Fruit fly (Drosophila melanogaster) whole organism, embryonic: ENCODE results near the gene CG11672.

Experiments
- Antp ChIP-seq: fragments of 200-800 bp; sonication (Bioruptor generic); optimal IDR thresholded peaks from 3 replicates; lab custom pipeline; 2016; ENCODE audit warnings: missing biosample characterization, missing genetic modification characterization
- CG10267 ChIP-seq: fragments of 200-800 bp; sonication (Bioruptor generic); optimal IDR thresholded peaks from 2 replicates; lab custom pipeline; 2018; ENCODE audit warnings: missing biosample characterization, mild to moderate bottlenecking, missing genetic modification characterization, moderate library complexity
- CG10431 ChIP-seq: fragments of 200-800 bp; sonication (Bioruptor generic); optimal IDR thresholded peaks from 3 replicates; lab custom pipeline; 2018; ENCODE audit warnings: missing biosample characterization, mild to moderate bottlenecking, missing genetic modification characterization
- CG10959 ChIP-seq: fragments of 200-800 bp; sonication (Bioruptor generic); IDR thresholded peaks from 2 replicates; pipeline ENCODE4 v1.3.6; 2022; ENCODE audit warnings: missing biosample characterization, missing genetic modification characterization
- CG11247 ChIP-seq: fragments of 200-800 bp; sonication (Bioruptor generic); IDR thresholded peaks from 2 replicates; pipeline ENCODE4 v1.3.6; 2022; ENCODE audit warnings: missing biosample characterization, missing genetic modification characterization
- CG12155 ChIP-seq: fragments of 200-800 bp; sonication (Bioruptor generic); optimal IDR thresholded peaks from 3 replicates; lab custom pipeline; 2016; ENCODE audit warnings: missing biosample characterization, missing genetic modification characterization
- CG12391 ChIP-seq: fragments of 200-800 bp; sonication (Bioruptor generic); optimal IDR thresholded peaks from 3 replicates; lab custom pipeline; 2018; ENCODE audit warnings: missing biosample characterization, mild to moderate bottlenecking, missing genetic modification characterization, moderate library complexity
- CG15073 ChIP-seq: fragments of 200-800 bp; sonication (Bioruptor generic); optimal IDR thresholded peaks from 2 replicates; lab custom pipeline; 2016; ENCODE audit warnings: missing biosample characterization, missing genetic modification characterization
- CG17359 ChIP-seq: fragments of 200-800 bp; sonication (Bioruptor generic); optimal IDR thresholded peaks from 3 replicates; lab custom pipeline; 2018; ENCODE audit warnings: missing biosample characterization, mild to moderate bottlenecking, missing genetic modification characterization, moderate library complexity
- CG18262 ChIP-seq: fragments of 200-800 bp; optimal IDR thresholded peaks from 3 replicates; lab custom pipeline; 2019; ENCODE audit warnings: missing biosample characterization, mild to moderate bottlenecking, missing genetic modification characterization, moderate library complexity
- CG2202 ChIP-seq: fragments of 200-800 bp; sonication (Bioruptor generic); optimal IDR thresholded peaks from 2 replicates; lab custom pipeline; 2018; ENCODE audit warnings: missing biosample characterization, mild to moderate bottlenecking, missing genetic modification characterization
- CG3065 ChIP-seq: fragments of 200-800 bp; sonication (Bioruptor generic); optimal IDR thresholded peaks from 2 replicates; lab custom pipeline; 2016; ENCODE audit warnings: missing biosample characterization, missing genetic modification characterization
- CG3163 ChIP-seq: fragments of 200-800 bp; sonication (Bioruptor generic); optimal IDR thresholded peaks from 3 replicates; lab custom pipeline; 2016; ENCODE audit warnings: missing biosample characterization, missing genetic modification characterization
- CG5245 ChIP-seq: fragments of 200-800 bp; sonication (Bioruptor generic); optimal IDR thresholded peaks from 3 replicates; lab custom pipeline; 2016; ENCODE audit warnings: missing biosample characterization, missing genetic modification characterization
- CG6272 ChIP-seq: fragments of 200-800 bp; sonication (Bioruptor generic); IDR thresholded peaks from 2 replicates; pipeline ENCODE4 v1.3.6; 2022; ENCODE audit warnings: missing biosample characterization, missing genetic modification characterization
- CG7372 ChIP-seq: fragments of 200-800 bp; sonication (Bioruptor generic); IDR thresholded peaks from 2 replicates; pipeline ENCODE4 v1.3.6; 2022; ENCODE audit warnings: missing biosample characterization, missing genetic modification characterization
- CG7786 ChIP-seq: fragments of 200-800 bp; sonication (Bioruptor generic); optimal IDR thresholded peaks from 2 replicates; lab custom pipeline; 2016; ENCODE audit warnings: missing biosample characterization, missing genetic modification characterization
- CG7839 ChIP-seq: fragments of 200-800 bp; sonication (Bioruptor generic); optimal IDR thresholded peaks from 3 replicates; lab custom pipeline; 2018; ENCODE audit warnings: missing biosample characterization, mild to moderate bottlenecking, missing genetic modification characterization, moderate library complexity
- CG9437 ChIP-seq: fragments of 200-800 bp; sonication (Bioruptor generic); optimal IDR thresholded peaks from 2 replicates; lab custom pipeline; 2018; ENCODE audit warnings: missing biosample characterization, mild to moderate bottlenecking, missing genetic modification characterization
- CG9727 ChIP-seq: fragments of 200-800 bp; sonication (Bioruptor generic); optimal IDR thresholded peaks from 3 replicates; lab custom pipeline; 2017; ENCODE audit warnings: missing biosample characterization, mild to moderate bottlenecking, missing genetic modification characterization
- CG9932 ChIP-seq: fragments of 200-800 bp; sonication (Bioruptor generic); IDR thresholded peaks from 2 replicates; pipeline ENCODE4 v1.3.6; 2022; ENCODE audit warnings: missing biosample characterization, missing genetic modification characterization
- CTCF ChIP-seq: fragments of 200-800 bp; sonication (Bioruptor generic); optimal IDR thresholded peaks from 2 replicates; lab custom pipeline; 2017; ENCODE audit warnings: missing biosample characterization, mild to moderate bottlenecking, missing genetic modification characterization, moderate library complexity
- D ChIP-seq, 2 experiments: fragments of 200-800 bp in 1 of 2; fragments of >200 bp in 1 of 2; sonication (Bioruptor generic) in 1 of 2; optimal IDR thresholded peaks; 2 replicates in 1 of 2; 3 replicates in 1 of 2; lab custom pipeline; 2017; ENCODE audit warnings: mild to moderate bottlenecking in 1 of 2, missing biosample characterization in 1 of 2, missing genetic modification characterization in 1 of 2, missing genetic modification reagents in 1 of 2
- D19A ChIP-seq: fragments of 200-800 bp; optimal IDR thresholded peaks from 3 replicates; lab custom pipeline; 2019; ENCODE audit warnings: missing biosample characterization, mild to moderate bottlenecking, missing genetic modification characterization, moderate library complexity
- Dip2 ChIP-seq: fragments of 200-800 bp; sonication (Bioruptor generic); IDR thresholded peaks from 2 replicates; pipeline ENCODE4 v1.3.6; 2022; ENCODE audit warnings: missing biosample characterization, missing genetic modification characterization
- Drgx ChIP-seq: fragments of 200-800 bp; sonication (Bioruptor generic); IDR thresholded peaks from 2 replicates; pipeline ENCODE4 v1.3.6; 2022; ENCODE audit warnings: missing biosample characterization, missing genetic modification characterization
- Gug ChIP-seq: fragments of 200-800 bp; sonication (Bioruptor generic); IDR thresholded peaks from 4 replicates; pipeline ENCODE4 v1.3.6; 2022; ENCODE audit warnings: missing biosample characterization, missing genetic modification characterization
- HmgZ ChIP-seq: fragments of 200-800 bp; sonication (Bioruptor generic); optimal IDR thresholded peaks from 2 replicates; lab custom pipeline; 2018; ENCODE audit warnings: missing biosample characterization, mild to moderate bottlenecking, missing genetic modification characterization
- Hmr ChIP-seq: fragments of 200-800 bp; sonication (Bioruptor generic); optimal IDR thresholded peaks from 3 replicates; lab custom pipeline; 2017; ENCODE audit warnings: mild to moderate bottlenecking, missing biosample characterization, missing genetic modification reagents, missing genetic modification characterization
- Kr ChIP-seq: fragments of 200-800 bp; sonication (Bioruptor generic); optimal IDR thresholded peaks from 2 replicates; lab custom pipeline; 2017; ENCODE audit warnings: missing biosample characterization, mild to moderate bottlenecking, missing genetic modification characterization
- Mad ChIP-seq: fragments of 200-800 bp; sonication (Bioruptor generic); optimal IDR thresholded peaks from 2 replicates; lab custom pipeline; 2016; ENCODE audit warnings: missing biosample characterization, missing genetic modification characterization
- Med ChIP-seq: fragments of 200-800 bp; sonication (Bioruptor generic); peaks from one replicate; lab custom pipeline; 2016; ENCODE audit warnings: missing biosample characterization, missing genetic modification characterization, mild to moderate bottlenecking, inconsistent platforms, moderate library complexity
- Nf-YA ChIP-seq: fragments of 200-800 bp; sonication (Bioruptor generic); IDR thresholded peaks from 2 replicates; pipeline ENCODE4 v1.3.6; 2022; ENCODE audit warnings: missing biosample characterization, missing genetic modification characterization
- Pdp1 ChIP-seq, 2 experiments: fragments of 200-800 bp; sonication (Bioruptor generic); optimal IDR thresholded peaks; 3 replicates each; lab custom pipeline; 2016; ENCODE audit warnings: missing biosample characterization in 2 of 2, missing genetic modification characterization in 2 of 2, mild to moderate bottlenecking in 1 of 2, moderate library complexity in 1 of 2
- Trl ChIP-seq, 3 experiments: fragments of >200 bp in 2 of 3; fragments of 200-800 bp in 1 of 3; sonication (Bioruptor generic) in 1 of 3; optimal IDR thresholded peaks; 2 replicates in 1 of 3; 3 replicates in 2 of 3; lab custom pipeline; 2016 to 2017; ENCODE audit warnings: missing biosample characterization in 1 of 3, missing genetic modification characterization in 1 of 3
- abd-A ChIP-seq: fragments of 200-800 bp; sonication (Bioruptor generic); optimal IDR thresholded peaks from 3 replicates; lab custom pipeline; 2019; ENCODE audit warnings: missing biosample characterization, mild to moderate bottlenecking, missing genetic modification characterization, moderate library complexity
- aop ChIP-seq: fragments of 200-800 bp; sonication (Bioruptor generic); IDR thresholded peaks from 2 replicates; pipeline ENCODE4 v1.3.6; 2022; ENCODE audit warnings: missing biosample characterization, missing genetic modification characterization
- ash1 ChIP-seq: fragments of 200-800 bp; sonication (Bioruptor generic); optimal IDR thresholded peaks from 2 replicates; lab custom pipeline; 2018; ENCODE audit warnings: missing biosample characterization, mild to moderate bottlenecking, missing genetic modification characterization
- bowl ChIP-seq: fragments of 200-800 bp; sonication (Bioruptor generic); IDR thresholded peaks from 2 replicates; pipeline ENCODE4 v1.3.6; 2022; ENCODE audit warnings: missing biosample characterization, missing genetic modification characterization
- cad ChIP-seq: fragments of >200 bp; optimal IDR thresholded peaks from 2 replicates; lab custom pipeline; 2017; ENCODE audit warnings: missing biosample characterization, missing genetic modification characterization
- cg ChIP-seq: fragments of 200-800 bp; sonication (Bioruptor generic); optimal IDR thresholded peaks from 3 replicates; lab custom pipeline; 2019; ENCODE audit warnings: missing biosample characterization, mild to moderate bottlenecking, missing genetic modification characterization, moderate library complexity
- crp ChIP-seq, 2 experiments: fragments of 200-800 bp; sonication (Bioruptor generic); optimal IDR thresholded peaks; 2 replicates in 1 of 2; 3 replicates in 1 of 2; lab custom pipeline; 2017; ENCODE audit warnings: missing biosample characterization in 2 of 2, missing genetic modification characterization in 2 of 2, mild to moderate bottlenecking in 1 of 2, moderate library complexity in 1 of 2
- da ChIP-seq: fragments of 200-800 bp; sonication (Bioruptor generic); optimal IDR thresholded peaks from 2 replicates; lab custom pipeline; 2016; ENCODE audit warnings: missing biosample characterization, missing genetic modification characterization
- esg ChIP-seq: fragments of 200-800 bp; sonication (Bioruptor generic); conservative IDR thresholded peaks from 2 replicates; pipeline ENCODE4 v1.3.6; 2022; ENCODE audit warnings: missing biosample characterization, missing genetic modification characterization
- ken ChIP-seq: fragments of 200-800 bp; sonication (Bioruptor generic); IDR thresholded peaks from 3 replicates; pipeline ENCODE4 v1.3.6; 2022; ENCODE audit warnings: missing biosample characterization, missing genetic modification characterization
- nom ChIP-seq: fragments of 200-800 bp; sonication (Bioruptor generic); optimal IDR thresholded peaks from 2 replicates; lab custom pipeline; 2017; ENCODE audit warnings: missing biosample characterization, missing genetic modification characterization, mild to moderate bottlenecking, moderate library complexity, missing genetic modification reagents
- org-1 ChIP-seq: fragments of 200-800 bp; sonication (Bioruptor generic); optimal IDR thresholded peaks from 2 replicates; lab custom pipeline; 2017; ENCODE audit warnings: missing biosample characterization, missing genetic modification characterization
- pho ChIP-seq: fragments of 200-800 bp; sonication (Bioruptor generic); optimal IDR thresholded peaks from 2 replicates; lab custom pipeline; 2016; ENCODE audit warnings: missing biosample characterization, missing genetic modification characterization
- ranshi ChIP-seq: fragments of 200-800 bp; sonication (Bioruptor generic); IDR thresholded peaks from 2 replicates; pipeline ENCODE4 v1.3.6; 2022; ENCODE audit warnings: missing biosample characterization, missing genetic modification characterization
- run ChIP-seq: fragments of 200-800 bp; sonication (Bioruptor generic); optimal IDR thresholded peaks from 3 replicates; lab custom pipeline; 2018; ENCODE audit warnings: missing biosample characterization, mild to moderate bottlenecking, missing genetic modification characterization
- schlank ChIP-seq: fragments of 200-800 bp; sonication (Bioruptor generic); optimal IDR thresholded peaks from 2 replicates; lab custom pipeline; 2018; ENCODE audit warnings: missing biosample characterization, mild to moderate bottlenecking, missing genetic modification characterization
- zf30C ChIP-seq: fragments of 200-800 bp; sonication (Bioruptor generic); optimal IDR thresholded peaks from 3 replicates; lab custom pipeline; 2018; ENCODE audit warnings: missing biosample characterization, mild to moderate bottlenecking, missing genetic modification characterization

The CG11672 gene

DNA sequence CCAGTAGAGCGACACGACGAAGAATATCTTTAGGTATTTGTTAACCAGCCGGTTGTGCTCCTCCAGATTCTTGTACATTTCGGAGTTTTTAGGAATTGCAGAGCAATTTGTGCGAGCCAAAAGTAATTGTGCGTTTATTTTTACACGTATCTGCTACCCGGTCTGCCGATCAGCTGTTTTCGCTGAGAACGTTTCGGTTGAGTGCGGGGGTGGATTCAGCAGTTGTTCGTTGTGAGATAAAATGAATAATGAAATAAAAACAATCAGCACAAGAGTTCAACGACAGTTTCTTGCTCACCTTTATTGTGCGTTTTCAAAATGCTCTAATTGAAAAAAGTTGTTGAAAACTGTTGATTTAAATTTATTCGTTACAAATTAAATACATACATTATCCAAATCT lies 13.5 kb upstream of the CG11672 start, which contains the start of gene nac (continued):
- no peak for TF ChIP-seq zf30C
- peak; percentile 38; the same call in 1 of the 2 replicates for TF ChIP-seq CG11247 (GFP tag; lab: Robert Waterston, UW)
- TF ChIP-seq CG17359 = no peak
- peak; percentile 79 for TF ChIP-seq Med (GFP tag; lab: Kevin White, UChicago)
- no peak for TF ChIP-seq CG15073 (GFP tag; lab: Kevin White, UChicago)
- no peak for TF ChIP-seq CG3163 (GFP tag; lab: Kevin White, UChicago)
- peak in 1 of 2 experiments; percentile 21 for TF ChIP-seq Pdp1 (GFP tag; optimal IDR thresholded peaks at IDR 0.05; lab: Kevin White, UChicago)
- TF ChIP-seq esg (GFP tag; lab: Robert Waterston, UW) = no peak
- no peak for TF ChIP-seq CG6272 (GFP tag; lab: Robert Waterston, UW)
- TF ChIP-seq CG7839 (tag; lab: Kevin White, UChicago) = peak; percentile 5
- no peak for TF ChIP-seq Trl (optimal IDR thresholded peaks at IDR 0.05; lab: Kevin White, UChicago)
- no peak for TF ChIP-seq Trl (GFP tag; optimal IDR thresholded peaks at IDR 0.05; lab: Kevin White, UChicago)
- TF ChIP-seq aop (GFP tag; lab: Robert Waterston, UW) = no peak
- no peak for TF ChIP-seq CG9727 (GFP tag; lab: Kevin White, UChicago)
- TF ChIP-seq cg (GFP tag; lab: Kevin White, UChicago) = no peak
- no peak for TF ChIP-seq Antp
- TF ChIP-seq cad (GFP tag; lab: Kevin White, UChicago) = no peak
- TF ChIP-seq CG7786 (GFP tag; lab: Kevin White, UChicago) = no peak
- no peak for TF ChIP-seq schlank (tag; lab: Kevin White, UChicago)
- TF ChIP-seq ken (GFP tag; lab: Robert Waterston, UW) = no peak
- TF ChIP-seq Hmr (GFP tag; lab: Kevin White, UChicago) = no peak
- peak; percentile 49 for TF ChIP-seq CG9932
- TF ChIP-seq nom (GFP tag; lab: Kevin White, UChicago) = peak; percentile 6
- TF ChIP-seq CG9437 = no peak
- no peak for TF ChIP-seq run (tag; lab: Kevin White, UChicago)
- TF ChIP-seq Mad (GFP tag; lab: Kevin White, UChicago) = no peak
- no peak for TF ChIP-seq D (optimal IDR thresholded peaks at IDR 0.05; lab: Kevin White, UChicago)
- no peak for TF ChIP-seq D (GFP tag; optimal IDR thresholded peaks at IDR 0.05; lab: Kevin White, UChicago)
- no peak for TF ChIP-seq da
- peak; percentile 3 for TF ChIP-seq D19A (tag; lab: Kevin White, UChicago)
- TF ChIP-seq Dip2 = no peak
- no peak for TF ChIP-seq Kr (GFP tag; lab: Kevin White, UChicago)
- no peak for TF ChIP-seq Nf-YA
- no peak for TF ChIP-seq ash1 (GFP tag; lab: Kevin White, UChicago)
- no peak for TF ChIP-seq Gug
- TF ChIP-seq HmgZ (tag; lab: Kevin White, UChicago) = peak; percentile 41
- TF ChIP-seq Drgx (GFP tag; lab: Robert Waterston, UW) = no peak
- no peak for TF ChIP-seq ranshi (GFP tag; lab: Robert Waterston, UW)
- no peak for TF ChIP-seq org-1 (GFP tag; lab: Kevin White, UChicago)
- TF ChIP-seq CG10431 (GFP tag; lab: Kevin White, UChicago) = no peak
- no peak for TF ChIP-seq CG12155 (GFP tag; lab: Kevin White, UChicago)
- TF ChIP-seq CG10959 (GFP tag; lab: Robert Waterston, UW) = no peak
- TF ChIP-seq crp (GFP tag; optimal IDR thresholded peaks at IDR 0.05; lab: Kevin White, UChicago) = peak; percentile 65 to 90
- no peak for TF ChIP-seq abd-A
- no peak for TF ChIP-seq pho
- TF ChIP-seq CG18262 = peak; percentile 11
- TF ChIP-seq CG10267 (tag; lab: Kevin White, UChicago) = no peak
- peak; percentile 17 for TF ChIP-seq CG12391 (tag; lab: Kevin White, UChicago)
- no peak for TF ChIP-seq CG7372
- no peak for TF ChIP-seq CG3065 (GFP tag; lab: Kevin White, UChicago)
- no peak for TF ChIP-seq CG2202 (tag; lab: Kevin White, UChicago)
- no peak for TF ChIP-seq CTCF (GFP tag; lab: Kevin White, UChicago)
- TF ChIP-seq CG5245 (GFP tag; lab: Kevin White, UChicago) = no peak
- TF ChIP-seq bowl = no peak
